Fruit fly (Drosophila melanogaster) S2 (cell line): Measurements from ENCODE around the gene CG14644.

ENCODE experiments used
- CG8478 ChIP-seq: fragments of >200 bp; optimal IDR thresholded peaks from 2 replicates; lab custom pipeline; 2018
- CTCF ChIP-seq, 2 experiments: fragments of >200 bp; optimal IDR thresholded peaks; 2 replicates each; lab custom pipeline; 2018

- TF ChIP-seq CG8478: no peak
- no peak for TF ChIP-seq CTCF (optimal IDR thresholded peaks at IDR 0.05; lab: Kevin White, UChicago)
Measured at dm6 chr3R:4294689-4295088, 41.8 kb upstream of the CG14644 start, which contains the start of gene Nepl11.
